Worm (Caenorhabditis elegans) whole organism, mixed stage, embryonic: ENCODE data around the gene clec-66.

Experiments used
- cnd-1 ChIP-seq: fragments of 200-800 bp; sonication (Bioruptor generic); optimal IDR thresholded peaks from 2 replicates; lab custom pipeline; 2018; ENCODE audit warnings: mild to moderate bottlenecking, missing genetic modification characterization, missing compliant biosample characterization
- drap-1 ChIP-seq: fragments of 200-800 bp; sonication (Bioruptor generic); optimal IDR thresholded peaks from 3 replicates; lab custom pipeline; 2018; ENCODE audit warnings: mild to moderate bottlenecking, missing genetic modification characterization, missing compliant biosample characterization
- ham-2 ChIP-seq: fragments of 200-800 bp; sonication (Bioruptor generic); optimal IDR thresholded peaks from 2 replicates; lab custom pipeline; 2018; ENCODE audit warnings: mild to moderate bottlenecking, missing genetic modification characterization, missing compliant biosample characterization
- nhr-12 ChIP-seq: fragments of 150-350 bp; optimal IDR thresholded peaks from 2 replicates; lab custom pipeline; 2014; ENCODE audit warnings: missing biosample characterization, missing genetic modification characterization
- nhr-237 ChIP-seq: fragments of 150-350 bp; optimal IDR thresholded peaks from 2 replicates; lab custom pipeline; 2014; ENCODE audit warnings: missing biosample characterization, missing genetic modification characterization
- nhr-28 ChIP-seq: fragments of 150-350 bp; optimal IDR thresholded peaks from 2 replicates; lab custom pipeline; 2014; ENCODE audit warnings: missing biosample characterization, missing genetic modification characterization
- pha-4 ChIP-seq: fragments of 150-350 bp; optimal IDR thresholded peaks from 2 replicates; lab custom pipeline; 2018; ENCODE audit warnings: missing biosample characterization, missing genetic modification reagents, missing genetic modification characterization
- tbx-8 ChIP-seq: fragments of 200-800 bp; sonication (Bioruptor generic); optimal IDR thresholded peaks from 2 replicates; lab custom pipeline; 2018; ENCODE audit warnings: mild to moderate bottlenecking, missing genetic modification characterization, moderate library complexity, missing compliant biosample characterization
- unc-62 ChIP-seq: fragments of 150-350 bp; optimal IDR thresholded peaks from 2 replicates; lab custom pipeline; 2014; ENCODE audit warnings: missing biosample characterization, missing genetic modification reagents, missing genetic modification characterization

- TF ChIP-seq pha-4 (tag; lab: Kevin White, UChicago): no peak
- TF ChIP-seq unc-62: no peak
- TF ChIP-seq drap-1 (GFP tag; lab: Kevin White, UChicago): no peak
- no peak for TF ChIP-seq cnd-1 (tag; lab: Kevin White, UChicago)
- TF ChIP-seq ham-2 (GFP tag; lab: Kevin White, UChicago): no peak
- TF ChIP-seq nhr-237 (tag; lab: Kevin White, UChicago): no peak
- no peak for TF ChIP-seq nhr-28 (tag; lab: Kevin White, UChicago)
- TF ChIP-seq nhr-12 (tag; lab: Kevin White, UChicago): no peak
- no peak for TF ChIP-seq tbx-8
These were observed 23.8 kb upstream of the clec-66 start, which contains the start of gene F35C5.1 for ce11 chrII:12880406-12880805.
